Worm (Caenorhabditis elegans) whole organism, late embryonic: Measurements from ENCODE around the gene cest-16.

ENCODE experiments used
- K02D7.2 ChIP-seq: sonication (generic microtip); optimal IDR thresholded peaks from 2 replicates; lab custom pipeline; 2017; ENCODE audit warnings: mild to moderate bottlenecking, missing genetic modification characterization, missing compliant biosample characterization
- T23F11.4 ChIP-seq: fragments of 200-800 bp; sonication (Bioruptor generic); optimal IDR thresholded peaks from 2 replicates; lab custom pipeline; 2018; ENCODE audit warnings: mild to moderate bottlenecking, missing genetic modification characterization, missing compliant biosample characterization
- ceh-14 ChIP-seq: sonication (generic microtip); optimal IDR thresholded peaks from 2 replicates; lab custom pipeline; 2016; ENCODE audit warnings: missing genotype, missing genetic modification characterization, missing compliant biosample characterization
- ceh-18 ChIP-seq: sonication (generic microtip); optimal IDR thresholded peaks from 2 replicates; lab custom pipeline; 2016; ENCODE audit warnings: missing genetic modification characterization, missing compliant biosample characterization
- ceh-19 ChIP-seq: fragments of 200-800 bp; sonication (Bioruptor generic); optimal IDR thresholded peaks from 2 replicates; lab custom pipeline; 2018; ENCODE audit warnings: mild to moderate bottlenecking, missing genetic modification characterization, missing compliant biosample characterization
- ceh-2 ChIP-seq: sonication (generic microtip); optimal IDR thresholded peaks from 2 replicates; lab custom pipeline; 2016; ENCODE audit warnings: missing genotype, missing genetic modification characterization, missing compliant biosample characterization
- ceh-22 ChIP-seq: sonication (generic microtip); optimal IDR thresholded peaks from 2 replicates; lab custom pipeline; 2017; ENCODE audit warnings: missing biosample characterization, missing genetic modification characterization
- ceh-24 ChIP-seq: sonication (generic microtip); optimal IDR thresholded peaks from 2 replicates; lab custom pipeline; 2016; ENCODE audit warnings: mild to moderate bottlenecking, missing genetic modification characterization, missing compliant biosample characterization
- ceh-30 ChIP-seq: fragments of 150-350 bp; optimal IDR thresholded peaks from 2 replicates; lab custom pipeline; 2014; ENCODE audit warnings: missing biosample characterization, missing genetic modification characterization
- ceh-31 ChIP-seq: sonication (generic microtip); optimal IDR thresholded peaks from 2 replicates; lab custom pipeline; 2016; ENCODE audit warnings: missing genetic modification characterization, missing compliant biosample characterization
- ceh-34 ChIP-seq: sonication (generic microtip); optimal IDR thresholded peaks from 2 replicates; lab custom pipeline; 2016; ENCODE audit warnings: mild to moderate bottlenecking, missing genetic modification characterization, missing compliant biosample characterization
- ceh-48 ChIP-seq: sonication (generic microtip); optimal IDR thresholded peaks from 2 replicates; lab custom pipeline; 2016; ENCODE audit warnings: missing genetic modification characterization, inconsistent platforms, missing compliant biosample characterization
- ceh-6 ChIP-seq: fragments of 200-800 bp; sonication (Bioruptor generic); optimal IDR thresholded peaks from 2 replicates; lab custom pipeline; 2018; ENCODE audit warnings: mild to moderate bottlenecking, missing genetic modification characterization, missing compliant biosample characterization
- elt-2 ChIP-seq: sonication (generic microtip); optimal IDR thresholded peaks from 2 replicates; lab custom pipeline; 2016; ENCODE audit warnings: missing genetic modification reagents, missing genetic modification characterization, missing compliant biosample characterization
- ets-4 ChIP-seq: sonication (generic microtip); optimal IDR thresholded peaks from 2 replicates; lab custom pipeline; 2016; ENCODE audit warnings: missing genetic modification characterization, missing compliant biosample characterization
- eyg-1 ChIP-seq: sonication (generic microtip); optimal IDR thresholded peaks from 2 replicates; lab custom pipeline; 2016; ENCODE audit warnings: missing genotype, missing genetic modification characterization, missing compliant biosample characterization
- fax-1 ChIP-seq: sonication (generic microtip); optimal IDR thresholded peaks from 2 replicates; lab custom pipeline; 2016; ENCODE audit warnings: missing genotype, missing genetic modification characterization, missing compliant biosample characterization
- fkh-10 ChIP-seq: fragments of 150-350 bp; optimal IDR thresholded peaks from 2 replicates; lab custom pipeline; 2014; ENCODE audit warnings: missing biosample characterization, missing genetic modification reagents, missing genetic modification characterization
- fkh-6 ChIP-seq: sonication (generic microtip); optimal IDR thresholded peaks from 2 replicates; lab custom pipeline; 2016; ENCODE audit warnings: missing genetic modification characterization, missing compliant biosample characterization
- hlh-13 ChIP-seq: fragments of 200-800 bp; sonication (Bioruptor generic); optimal IDR thresholded peaks from 2 replicates; lab custom pipeline; 2018; ENCODE audit warnings: mild to moderate bottlenecking, missing genetic modification characterization, missing compliant biosample characterization
- hlh-30 ChIP-seq: sonication (generic microtip); optimal IDR thresholded peaks from 2 replicates; lab custom pipeline; 2017; ENCODE audit warnings: antibody characterized with exemption, missing genetic modification characterization, missing compliant biosample characterization; ENCODE audit not compliant: insufficient read depth
- hlh-6 ChIP-seq: sonication (generic microtip); optimal IDR thresholded peaks from 2 replicates; lab custom pipeline; 2016; ENCODE audit warnings: missing genotype, missing genetic modification characterization, missing compliant biosample characterization
- hlh-8 ChIP-seq: sonication (generic microtip); optimal IDR thresholded peaks from 2 replicates; lab custom pipeline; 2016; ENCODE audit warnings: missing genotype, missing genetic modification characterization, missing compliant biosample characterization
- lim-6 ChIP-seq: sonication (generic microtip); optimal IDR thresholded peaks from 2 replicates; lab custom pipeline; 2016; ENCODE audit warnings: missing genetic modification characterization, missing compliant biosample characterization
- lin-11 ChIP-seq: fragments of 200-800 bp; sonication (Bioruptor generic); optimal IDR thresholded peaks from 2 replicates; lab custom pipeline; 2018; ENCODE audit warnings: mild to moderate bottlenecking, missing genetic modification characterization, missing compliant biosample characterization
- mec-3 ChIP-seq: sonication (generic microtip); optimal IDR thresholded peaks from 2 replicates; lab custom pipeline; 2016; ENCODE audit warnings: borderline replicate concordance, missing genetic modification characterization, missing compliant biosample characterization
- nfya-1 ChIP-seq: sonication (generic microtip); optimal IDR thresholded peaks from 2 replicates; lab custom pipeline; 2017; ENCODE audit warnings: missing genetic modification characterization, mild to moderate bottlenecking, missing compliant biosample characterization, antibody characterized with exemption, moderate library complexity
- nhr-232 ChIP-seq: sonication (generic microtip); optimal IDR thresholded peaks from 2 replicates; lab custom pipeline; 2016; ENCODE audit warnings: missing genetic modification characterization, missing compliant biosample characterization
- pax-1 ChIP-seq: fragments of 150-350 bp; optimal IDR thresholded peaks from 2 replicates; lab custom pipeline; 2014; ENCODE audit warnings: missing biosample characterization, missing genetic modification characterization
- pha-2 ChIP-seq: sonication (generic microtip); optimal IDR thresholded peaks from 2 replicates; lab custom pipeline; 2017; ENCODE audit warnings: mild to moderate bottlenecking, missing genetic modification characterization, missing compliant biosample characterization
- pros-1 ChIP-seq: fragments of 150-350 bp; optimal IDR thresholded peaks from 2 replicates; lab custom pipeline; 2014; ENCODE audit warnings: missing biosample characterization, missing genetic modification reagents, missing genetic modification characterization
- ref-2 ChIP-seq: sonication (generic microtip); optimal IDR thresholded peaks from 2 replicates; lab custom pipeline; 2016; ENCODE audit warnings: missing genetic modification characterization, missing compliant biosample characterization
- rnt-1 ChIP-seq: sonication (generic microtip); optimal IDR thresholded peaks from 2 replicates; lab custom pipeline; 2016; ENCODE audit warnings: missing genetic modification characterization, missing compliant biosample characterization
- sdc-2 ChIP-seq: sonication (generic microtip); optimal IDR thresholded peaks from 2 replicates; lab custom pipeline; 2016; ENCODE audit warnings: missing genotype, missing genetic modification characterization, missing compliant biosample characterization
- sox-4 ChIP-seq: sonication (generic microtip); optimal IDR thresholded peaks from 2 replicates; lab custom pipeline; 2017; ENCODE audit warnings: mild to moderate bottlenecking, missing genetic modification characterization, inconsistent platforms, missing compliant biosample characterization
- tbx-2 ChIP-seq: sonication (generic microtip); optimal IDR thresholded peaks from 2 replicates; lab custom pipeline; 2016; ENCODE audit warnings: missing genetic modification characterization, missing compliant biosample characterization
- tbx-7 ChIP-seq: sonication (generic microtip); optimal IDR thresholded peaks from 2 replicates; lab custom pipeline; 2016; ENCODE audit warnings: missing genotype, missing genetic modification characterization, missing compliant biosample characterization
- ttx-3 ChIP-seq: sonication (generic microtip); optimal IDR thresholded peaks from 2 replicates; lab custom pipeline; 2016; ENCODE audit warnings: missing genetic modification reagents, missing genetic modification characterization, missing compliant biosample characterization
- unc-42 ChIP-seq: sonication (generic microtip); optimal IDR thresholded peaks from 2 replicates; lab custom pipeline; 2016; ENCODE audit warnings: missing genotype, missing genetic modification characterization, missing compliant biosample characterization
- unc-55 ChIP-seq: sonication (generic microtip); optimal IDR thresholded peaks from 2 replicates; lab custom pipeline; 2017; ENCODE audit warnings: missing biosample characterization, missing genetic modification reagents, missing genetic modification characterization
- unc-86 ChIP-seq: sonication (generic microtip); optimal IDR thresholded peaks from 2 replicates; lab custom pipeline; 2016; ENCODE audit warnings: missing genetic modification characterization, missing compliant biosample characterization
- zip-5 ChIP-seq: sonication (generic microtip); optimal IDR thresholded peaks from 2 replicates; lab custom pipeline; 2016; ENCODE audit warnings: missing genetic modification characterization, missing compliant biosample characterization
- ztf-16 ChIP-seq: sonication (generic microtip); optimal IDR thresholded peaks from 2 replicates; lab custom pipeline; 2017; ENCODE audit warnings: missing genetic modification characterization, missing compliant biosample characterization

cest-16 gene

DNA sequence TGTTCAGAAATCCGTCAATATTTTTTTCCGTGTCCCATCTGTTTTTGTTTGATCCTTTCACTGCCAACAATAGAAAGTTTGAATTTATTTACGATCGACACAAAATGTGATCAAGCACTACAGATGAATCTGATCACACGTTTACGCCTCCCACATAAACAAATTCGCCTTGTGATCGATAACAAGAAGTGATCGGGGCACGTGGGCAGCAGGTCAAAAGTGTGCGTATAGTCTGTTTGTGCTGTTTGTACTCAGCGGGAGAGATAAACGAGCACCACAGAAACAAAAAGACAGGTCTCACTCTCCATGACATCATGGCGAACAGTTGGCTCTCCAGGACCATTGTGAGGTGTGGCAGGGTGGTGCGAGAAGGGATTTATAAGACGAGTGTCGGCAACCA, 44.2 kb upstream of the cest-16 start (continued):
- TF ChIP-seq fkh-6 (tag; lab: Kevin White, UChicago) = no peak
- TF ChIP-seq ceh-24 (tag; lab: Kevin White, UChicago) = no peak
- no peak for TF ChIP-seq lin-11 (tag; lab: Kevin White, UChicago)
- no peak for TF ChIP-seq ceh-14 (tag; lab: Kevin White, UChicago)
- no peak for TF ChIP-seq ttx-3
- TF ChIP-seq tbx-7 = no peak
- TF ChIP-seq ceh-30 (tag; lab: Kevin White, UChicago) = no peak
- TF ChIP-seq unc-55 (GFP tag; lab: Kevin White, UChicago) = peak; percentile 24
- no peak for TF ChIP-seq ceh-6 (GFP tag; lab: Kevin White, UChicago)
- no peak for TF ChIP-seq eyg-1
- no peak for TF ChIP-seq lim-6 (tag; lab: Kevin White, UChicago)

DNA sequence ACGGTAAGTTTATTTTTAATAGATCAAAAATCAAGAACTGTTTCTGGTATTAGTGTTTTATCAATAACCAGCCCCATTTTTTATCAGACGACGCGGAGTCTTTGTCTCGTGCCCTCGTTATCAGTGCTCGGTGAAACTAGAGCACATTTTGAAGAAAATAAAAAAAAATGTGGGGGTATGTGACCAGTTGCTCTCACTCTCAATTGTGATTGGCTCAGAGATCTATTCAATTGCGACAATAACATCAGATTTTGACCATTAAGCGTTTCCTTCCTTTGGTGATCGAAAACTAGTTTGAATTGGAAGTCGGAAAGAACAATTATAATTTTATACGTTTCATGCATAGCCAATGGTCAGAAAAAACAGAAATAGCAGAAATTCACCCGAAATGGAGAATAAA, 43.3 kb upstream of the cest-16 start:
- TF ChIP-seq elt-2 (tag; lab: Kevin White, UChicago) (peak; percentile 58), ztf-16 (tag; lab: Kevin White, UChicago) (no peak)

DNA sequence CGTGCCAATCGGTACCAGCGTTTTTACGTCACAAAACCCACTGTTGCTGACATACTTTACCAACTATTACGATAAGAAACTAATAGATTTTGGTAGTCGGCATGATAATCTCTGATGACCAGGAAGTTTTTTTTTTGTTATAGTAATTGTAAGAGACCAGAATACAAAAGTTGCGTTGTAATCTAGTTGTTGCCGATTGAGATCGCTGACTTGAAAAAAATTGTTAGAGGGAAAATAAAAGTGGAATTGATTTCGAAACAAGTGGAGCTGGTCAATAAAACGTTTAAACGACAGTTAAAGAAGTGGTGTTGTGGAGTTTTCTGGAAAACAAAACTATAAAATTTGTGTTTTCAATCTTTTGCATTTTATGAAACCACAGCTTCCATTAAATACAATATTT, 42.8 kb upstream of the cest-16 start:
- TF ChIP-seq hlh-6 (tag; lab: Kevin White, UChicago) (no peak), ztf-16 (tag; lab: Kevin White, UChicago) (no peak), tbx-2 (no peak), tbx-7 (no peak), elt-2 (tag; lab: Kevin White, UChicago) (no peak), sox-4 (no peak), ceh-30 (tag; lab: Kevin White, UChicago) (no peak), sdc-2 (tag; lab: Kevin White, UChicago) (no peak), hlh-8 (tag; lab: Kevin White, UChicago) (no peak), pros-1 (no peak), ceh-48 (no peak), ceh-34 (no peak), zip-5 (tag; lab: Kevin White, UChicago) (no peak)

DNA sequence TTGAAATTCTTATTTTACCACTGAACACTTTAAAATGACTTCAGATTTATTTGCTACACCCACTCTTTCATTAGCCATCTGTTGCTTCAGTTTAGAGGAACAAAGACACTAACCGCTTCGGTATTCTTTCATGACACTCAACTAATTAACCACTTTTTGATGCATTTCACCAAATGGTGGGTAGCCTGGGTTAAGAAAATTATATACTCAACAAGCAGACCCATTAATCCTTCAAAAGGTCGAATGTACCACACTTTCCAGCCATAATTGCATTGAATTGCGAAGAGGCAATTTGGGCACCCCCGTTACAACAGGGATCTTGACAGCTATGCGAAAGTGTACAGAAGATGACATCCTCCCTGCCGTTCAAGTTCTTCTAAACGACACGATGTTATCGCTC, 41.3 kb upstream of the cest-16 start:
- TF ChIP-seq fax-1 (tag; lab: Kevin White, UChicago) = no peak
- TF ChIP-seq unc-42 = peak; percentile 2
- TF ChIP-seq T23F11.4 = no peak
- TF ChIP-seq, all 69 proteins: peak for 1

DNA sequence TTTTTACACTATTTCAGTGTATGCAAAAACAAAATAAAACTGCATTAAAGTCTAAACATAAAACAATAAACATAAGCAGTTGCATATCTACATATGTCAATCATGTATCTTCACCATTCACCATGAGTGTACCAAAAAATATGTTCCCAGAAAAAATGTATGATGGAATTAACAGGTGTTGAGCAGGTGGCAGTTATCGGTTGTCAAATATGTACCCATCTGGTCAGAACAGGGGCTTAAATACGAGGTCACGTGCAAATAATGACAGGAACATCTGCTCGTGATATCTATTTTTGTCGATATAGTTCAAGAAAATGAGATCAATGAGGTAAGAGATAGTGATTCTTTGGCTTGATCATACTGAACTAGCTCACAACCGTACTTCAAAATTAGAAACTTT, 40.7 kb upstream of the cest-16 start:
- TF ChIP-seq hlh-30 (tag; lab: Kevin White, UChicago) (peak; percentile 65), fkh-10 (GFP tag; lab: Kevin White, UChicago) (no peak), unc-55 (GFP tag; lab: Kevin White, UChicago) (peak; percentile 14), hlh-6 (tag; lab: Kevin White, UChicago) (no peak)

DNA sequence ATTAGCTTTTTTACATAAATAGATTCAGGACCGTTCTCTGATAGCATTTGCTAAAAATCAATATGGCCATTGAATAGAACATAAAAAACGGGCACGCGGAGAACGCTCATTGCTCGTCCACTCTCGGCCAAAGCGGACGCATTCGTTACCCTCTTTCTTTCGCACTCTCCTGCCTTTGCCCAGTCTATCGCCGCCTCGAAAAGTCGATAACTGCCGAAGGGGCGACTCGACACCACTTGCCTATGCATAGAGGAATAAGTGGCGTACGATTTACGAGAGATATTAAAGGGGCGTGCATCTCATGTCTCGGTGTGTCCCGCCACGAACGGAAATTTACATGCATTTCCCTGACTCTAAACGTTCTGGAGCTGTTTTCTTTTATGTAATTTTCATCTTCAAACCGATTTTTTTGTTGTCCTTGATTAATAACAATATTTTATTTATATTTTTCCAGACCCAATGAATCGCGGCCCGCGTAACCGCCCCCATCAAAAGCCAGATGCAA, 36.5 kb upstream of the cest-16 start, which contains the start of gene W05H9.4:
W05H9.4 (plus strand) TSS at position 455 of the 505 bp plus-strand sequence.
- peak; percentile 59 for TF ChIP-seq ceh-31 (tag; lab: Kevin White, UChicago)
- no peak for TF ChIP-seq pha-2
- peak; percentile 31 for TF ChIP-seq hlh-8 (tag; lab: Kevin White, UChicago)
- TF ChIP-seq hlh-30 (tag; lab: Kevin White, UChicago) = peak; percentile 39
- TF ChIP-seq unc-86 (tag; lab: Kevin White, UChicago) = no peak
- TF ChIP-seq ceh-22 (tag; lab: Kevin White, UChicago) = no peak
- no peak for TF ChIP-seq nhr-232 (tag; lab: Kevin White, UChicago)
- no peak for TF ChIP-seq eyg-1
- TF ChIP-seq unc-42 = peak; percentile 30
- TF ChIP-seq nfya-1 (tag; lab: Kevin White, UChicago) = peak; percentile 70
- no peak for TF ChIP-seq rnt-1 (tag; lab: Kevin White, UChicago)
- peak; percentile 96 for TF ChIP-seq ceh-48
- no peak for TF ChIP-seq hlh-13 (GFP tag; lab: Kevin White, UChicago)
- TF ChIP-seq ceh-18 (tag; lab: Kevin White, UChicago) = no peak
- TF ChIP-seq mec-3 (tag; lab: Kevin White, UChicago) = no peak
- peak; percentile 4 for TF ChIP-seq fax-1 (tag; lab: Kevin White, UChicago)
- TF ChIP-seq ref-2 (tag; lab: Kevin White, UChicago) = peak; percentile 38
- TF ChIP-seq ceh-19 (GFP tag; lab: Kevin White, UChicago) = no peak
- TF ChIP-seq pax-1 (tag; lab: Kevin White, UChicago) = no peak
- no peak for TF ChIP-seq zip-5 (tag; lab: Kevin White, UChicago)
- peak; percentile 48 for TF ChIP-seq tbx-2
- TF ChIP-seq K02D7.2 (tag; lab: Kevin White, UChicago) = no peak
- TF ChIP-seq ceh-2 = no peak
- TF ChIP-seq ceh-34 = peak; percentile 43
- no peak for TF ChIP-seq ets-4 (tag; lab: Kevin White, UChicago)
